Worm (Caenorhabditis elegans) whole organism, young adult: ENCODE measurements around the gene F56D2.3.

Experiments used
- B0035.1 ChIP-seq: sonication (generic microtip); optimal IDR thresholded peaks from 2 replicates; lab custom pipeline; 2016; ENCODE audit warnings: missing genetic modification characterization, mild to moderate bottlenecking, missing compliant biosample characterization, missing genotype, missing genetic modification reagents
- B0261.1 ChIP-seq: sonication (generic microtip); optimal IDR thresholded peaks from 2 replicates; lab custom pipeline; 2016; ENCODE audit warnings: mild to moderate bottlenecking, missing genetic modification characterization, moderate library complexity, missing compliant biosample characterization
- B0336.3 ChIP-seq: fragments of 200-800 bp; sonication (Bioruptor generic); IDR thresholded peaks from 2 replicates; pipeline ENCODE4 v1.3.6; 2022; ENCODE audit warnings: missing genetic modification characterization, missing compliant biosample characterization
- C06A6.2 ChIP-seq: fragments of 200-800 bp; sonication (Bioruptor generic); conservative IDR thresholded peaks from 2 replicates; pipeline ENCODE4 v1.3.6; 2022; ENCODE audit warnings: missing genetic modification characterization, missing compliant biosample characterization
- C17E4.6 ChIP-seq: fragments of 200-800 bp; sonication (Bioruptor generic); IDR thresholded peaks from 2 replicates; pipeline ENCODE4 v1.3.6; 2022; ENCODE audit warnings: missing genetic modification reagents, missing genetic modification characterization, missing compliant biosample characterization
- D2030.7 ChIP-seq: fragments of 200-800 bp; sonication (Bioruptor generic); IDR thresholded peaks from 2 replicates; pipeline ENCODE4 v1.3.6; 2022; ENCODE audit warnings: missing genetic modification reagents, missing genetic modification characterization, missing compliant biosample characterization
- F39B2.1 ChIP-seq: fragments of 200-800 bp; sonication (Bioruptor generic); IDR thresholded peaks from 2 replicates; pipeline ENCODE4 v1.3.6; 2022; ENCODE audit warnings: missing genetic modification reagents, missing genetic modification characterization, missing compliant biosample characterization
- ZK185.1 ChIP-seq: sonication (generic microtip); optimal IDR thresholded peaks from 2 replicates; lab custom pipeline; 2016; ENCODE audit warnings: mild to moderate bottlenecking, missing genetic modification characterization, missing compliant biosample characterization; ENCODE audit not compliant: poor library complexity, severe bottlenecking
- cebp-1 ChIP-seq, 2 experiments: fragments of 200-800 bp in 1 of 2; sonication (Bioruptor generic) in 1 of 2; sonication (generic microtip) in 1 of 2; IDR thresholded peaks in 1 of 2; optimal IDR thresholded peaks in 1 of 2; 2 replicates each; pipeline versions ENCODE4 v1.3.6 to Lab custom; 2017 to 2022; ENCODE audit warnings: missing compliant biosample characterization in 2 of 2, missing genetic modification characterization in 2 of 2, mild to moderate bottlenecking in 1 of 2, missing genetic modification reagents in 1 of 2, moderate library complexity in 1 of 2
- ceh-27 ChIP-seq: fragments of 200-800 bp; sonication (Bioruptor generic); optimal IDR thresholded peaks from 2 replicates; lab custom pipeline; 2018; ENCODE audit warnings: mild to moderate bottlenecking, missing genetic modification characterization, moderate library complexity, missing compliant biosample characterization
- ceh-79 ChIP-seq: sonication (generic microtip); optimal IDR thresholded peaks from 2 replicates; lab custom pipeline; 2017; ENCODE audit warnings: mild to moderate bottlenecking, missing genetic modification characterization, missing compliant biosample characterization
- chd-7 ChIP-seq: sonication (generic microtip); optimal IDR thresholded peaks from 2 replicates; lab custom pipeline; 2016; ENCODE audit warnings: mild to moderate bottlenecking, missing genetic modification characterization, moderate library complexity, missing compliant biosample characterization
- die-1 ChIP-seq: sonication (generic microtip); optimal IDR thresholded peaks from 2 replicates; lab custom pipeline; 2016; ENCODE audit warnings: missing genotype, mild to moderate bottlenecking, missing genetic modification characterization, missing compliant biosample characterization
- dox-1 ChIP-seq: fragments of 200-800 bp; sonication (Bioruptor generic); IDR thresholded peaks from 2 replicates; pipeline ENCODE4 v1.3.6; 2022; ENCODE audit warnings: missing genetic modification reagents, missing genetic modification characterization, missing compliant biosample characterization
- ets-4 ChIP-seq: fragments of 200-800 bp; sonication (Bioruptor generic); optimal IDR thresholded peaks from 2 replicates; lab custom pipeline; 2018; ENCODE audit warnings: mild to moderate bottlenecking, missing genetic modification characterization, missing compliant biosample characterization
- hlh-26 ChIP-seq: fragments of 200-800 bp; sonication (Bioruptor generic); conservative IDR thresholded peaks from 2 replicates; pipeline ENCODE4 v1.3.6; 2022; ENCODE audit warnings: missing genetic modification reagents, missing genetic modification characterization, missing compliant biosample characterization
- hmg-1.2 ChIP-seq: fragments of 200-800 bp; sonication (Bioruptor generic); IDR thresholded peaks from 2 replicates; pipeline ENCODE4 v1.3.6; 2022; ENCODE audit warnings: missing genetic modification reagents, missing genetic modification characterization, missing compliant biosample characterization
- let-526 ChIP-seq: fragments of 200-800 bp; sonication (Bioruptor generic); IDR thresholded peaks from 2 replicates; pipeline ENCODE4 v1.3.6; 2022; ENCODE audit warnings: missing genetic modification reagents, missing genetic modification characterization, missing compliant biosample characterization
- let-607 ChIP-seq, 2 experiments: fragments of 200-800 bp in 1 of 2; sonication (Bioruptor generic) in 1 of 2; sonication (generic microtip) in 1 of 2; optimal IDR thresholded peaks; 2 replicates each; lab custom pipeline; 2016 to 2018; ENCODE audit warnings: mild to moderate bottlenecking in 2 of 2, missing compliant biosample characterization in 2 of 2, missing genetic modification characterization in 2 of 2, moderate library complexity in 2 of 2, missing genotype in 1 of 2
- lin-35 ChIP-seq, 3 experiments: fragments of 150-350 bp in 2 of 3; sonication (generic microtip) in 1 of 3; optimal IDR thresholded peaks; 2 replicates each; lab custom pipeline; 2014 to 2018; ENCODE audit warnings: missing biosample characterization in 3 of 3, missing genetic modification characterization in 3 of 3, missing genetic modification reagents in 3 of 3
- lsy-27 ChIP-seq: sonication (generic microtip); optimal IDR thresholded peaks from 2 replicates; lab custom pipeline; 2017; ENCODE audit warnings: missing genetic modification characterization, mild to moderate bottlenecking, missing compliant biosample characterization, antibody characterized with exemption, missing genotype, borderline replicate concordance; ENCODE audit not compliant: insufficient read depth
- madf-6 ChIP-seq: fragments of 200-800 bp; sonication (Bioruptor generic); IDR thresholded peaks from 2 replicates; pipeline ENCODE4 v1.3.6; 2022; ENCODE audit warnings: missing genetic modification reagents, missing genetic modification characterization, missing compliant biosample characterization
- madf-8 ChIP-seq: fragments of 200-800 bp; sonication (Bioruptor generic); conservative IDR thresholded peaks from 2 replicates; pipeline ENCODE4 v1.3.6; 2022; ENCODE audit warnings: missing genetic modification reagents, missing genetic modification characterization, missing compliant biosample characterization
- mcd-1 ChIP-seq: fragments of 200-800 bp; sonication (Bioruptor generic); IDR thresholded peaks from 2 replicates; pipeline ENCODE4 v1.3.6; 2022; ENCODE audit warnings: missing genetic modification reagents, missing genetic modification characterization, missing compliant biosample characterization
- mxl-1 ChIP-seq: sonication (generic microtip); optimal IDR thresholded peaks from 2 replicates; lab custom pipeline; 2016; ENCODE audit warnings: missing genetic modification characterization, missing compliant biosample characterization
- nfyb-1 ChIP-seq: fragments of 200-800 bp; sonication (Bioruptor generic); IDR thresholded peaks from 2 replicates; pipeline ENCODE4 v1.3.6; 2022; ENCODE audit warnings: missing genetic modification reagents, missing genetic modification characterization, missing compliant biosample characterization
- nhr-120 ChIP-seq: fragments of 200-800 bp; sonication (Bioruptor generic); IDR thresholded peaks from 2 replicates; pipeline ENCODE4 v1.3.6; 2022; ENCODE audit warnings: missing genetic modification characterization, missing compliant biosample characterization
- nhr-80 ChIP-seq: sonication (generic microtip); optimal IDR thresholded peaks from 2 replicates; lab custom pipeline; 2016; ENCODE audit warnings: missing genetic modification characterization, missing compliant biosample characterization
- pbrm-1 ChIP-seq: fragments of 200-800 bp; sonication (Bioruptor generic); IDR thresholded peaks from 2 replicates; pipeline ENCODE4 v1.3.6; 2022; ENCODE audit warnings: missing genetic modification reagents, missing genetic modification characterization, missing compliant biosample characterization
- rcor-1 ChIP-seq: fragments of 200-800 bp; sonication (Bioruptor generic); IDR thresholded peaks from 2 replicates; pipeline ENCODE4 v1.3.6; 2022; ENCODE audit warnings: missing genetic modification reagents, missing genetic modification characterization, missing compliant biosample characterization
- rec-8 ChIP-seq, 2 experiments: sonication (generic microtip); optimal IDR thresholded peaks; 2 replicates each; lab custom pipeline; 2016; ENCODE audit warnings: mild to moderate bottlenecking in 2 of 2, missing genetic modification characterization in 2 of 2, missing genetic modification reagents in 2 of 2, missing genotype in 2 of 2, missing biosample characterization in 1 of 2, missing compliant biosample characterization in 1 of 2, moderate library complexity in 1 of 2
- snpc-1.1 ChIP-seq: sonication (generic microtip); optimal IDR thresholded peaks from 2 replicates; lab custom pipeline; 2017; ENCODE audit warnings: missing genetic modification characterization, mild to moderate bottlenecking, missing compliant biosample characterization, antibody characterized with exemption, moderate library complexity, missing genotype, missing genetic modification reagents; ENCODE audit not compliant: insufficient read depth
- snpc-4 ChIP-seq, 5 experiments: fragments of 150-350 bp in 1 of 5; sonication (generic microtip) in 4 of 5; optimal IDR thresholded peaks; 2 replicates each; lab custom pipeline; 2014 to 2018; ENCODE audit warnings: missing genetic modification characterization in 5 of 5, missing biosample characterization in 3 of 5, antibody characterized with exemption in 2 of 5, mild to moderate bottlenecking in 2 of 5, missing compliant biosample characterization in 2 of 5, missing genotype in 2 of 5, moderate library complexity in 2 of 5, missing genetic modification reagents in 1 of 5
- somi-1 ChIP-seq: fragments of 200-800 bp; sonication (Bioruptor generic); optimal IDR thresholded peaks from 2 replicates; lab custom pipeline; 2018; ENCODE audit warnings: mild to moderate bottlenecking, missing genetic modification characterization, missing compliant biosample characterization
- zfh-2 ChIP-seq: fragments of 200-800 bp; sonication (Bioruptor generic); conservative IDR thresholded peaks from 2 replicates; pipeline ENCODE4 v1.3.6; 2022; ENCODE audit warnings: missing genetic modification reagents, missing genetic modification characterization, missing compliant biosample characterization
- ztf-18 ChIP-seq: sonication (generic microtip); optimal IDR thresholded peaks from 2 replicates; lab custom pipeline; 2016; ENCODE audit warnings: missing genotype, mild to moderate bottlenecking, missing genetic modification characterization, missing compliant biosample characterization
- ztf-22 ChIP-seq: fragments of 200-800 bp; sonication (Bioruptor generic); optimal IDR thresholded peaks from 2 replicates; lab custom pipeline; 2018; ENCODE audit warnings: mild to moderate bottlenecking, missing genetic modification characterization, moderate library complexity, missing compliant biosample characterization
- ztf-26 ChIP-seq: sonication (generic microtip); optimal IDR thresholded peaks from 2 replicates; lab custom pipeline; 2017; ENCODE audit warnings: missing genetic modification characterization, missing compliant biosample characterization

The F56D2.3 gene

DNA sequence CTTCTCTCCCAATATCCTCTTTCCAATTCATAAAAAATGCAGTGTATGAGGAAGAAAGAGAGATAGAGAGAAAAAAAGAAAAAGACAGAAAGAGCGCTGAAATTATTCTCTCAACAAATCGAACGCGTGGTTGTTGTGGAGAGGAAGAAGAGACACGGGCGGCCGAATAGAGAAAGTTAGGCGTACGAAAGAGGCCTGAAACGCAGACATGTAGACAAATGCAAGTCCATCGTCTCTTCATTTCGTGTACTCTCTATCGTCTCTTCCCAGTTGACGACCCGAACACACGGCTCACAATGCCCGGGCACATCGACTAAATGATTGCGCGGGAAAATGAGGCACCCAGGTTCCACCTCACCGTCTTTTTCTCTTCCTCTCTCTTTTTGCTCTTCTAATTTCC, 36.5 kb downstream of the F56D2.3 start (continued):
- TF ChIP-seq cebp-1 (GFP tag; IDR thresholded peaks at IDR 0.05; lab: Robert Waterston, UW) (no peak), cebp-1 (tag; optimal IDR thresholded peaks at IDR 0.05; lab: Kevin White, UChicago) (peak; percentile 71), B0336.3 (GFP tag; lab: Robert Waterston, UW) (peak; percentile 40; the same call in 1 of the 2 replicates), somi-1 (GFP tag; lab: Kevin White, UChicago) (peak; percentile 26), lin-35 (GFP tag; optimal IDR thresholded peaks at IDR 0.05; lab: Kevin White, UChicago) (peak in 1 of 3 experiments; percentile 34), C06A6.2 (0 out of 2 replicates have a peak, but pooled peaks have one; percentile 27), mxl-1 (no peak), dox-1 (GFP tag; lab: Robert Waterston, UW) (peak; percentile 81), B0261.1 (tag; lab: Kevin White, UChicago) (no peak), nhr-120 (GFP tag; lab: Robert Waterston, UW) (no peak), mcd-1 (0 out of 2 replicates have a peak, but pooled peaks have one; percentile 21), ceh-79 (tag; lab: Kevin White, UChicago) (no peak), lsy-27 (no peak), C17E4.6 (GFP tag; lab: Robert Waterston, UW) (peak; percentile 22; the same call in 1 of the 2 replicates), ztf-18 (tag; lab: Kevin White, UChicago) (no peak), die-1 (peak; percentile 29), nhr-80 (tag; lab: Kevin White, UChicago) (peak; percentile 96), snpc-1.1 (no peak), chd-7 (no peak), ceh-27 (GFP tag; lab: Kevin White, UChicago) (peak; percentile 27), pbrm-1 (GFP tag; lab: Robert Waterston, UW) (no peak), D2030.7 (peak; percentile 8; the same call in 1 of the 2 replicates), let-526 (GFP tag; lab: Robert Waterston, UW) (no peak), ZK185.1 (peak; percentile 35), rec-8 (tag; optimal IDR thresholded peaks at IDR 0.05; lab: Kevin White, UChicago) (no peak), ztf-22 (no peak), hlh-26 (no peak), hmg-1.2 (GFP tag; lab: Robert Waterston, UW) (peak; percentile 93), snpc-4 (GFP tag; optimal IDR thresholded peaks at IDR 0.05; lab: Kevin White, UChicago) (peak; percentile 22), snpc-4 (tag; optimal IDR thresholded peaks at IDR 0.05; lab: Kevin White, UChicago) (peak in 3 of 4 experiments; percentile 20 to 50 (median 48)), nfyb-1 (GFP tag; lab: Robert Waterston, UW) (no peak), rcor-1 (GFP tag; lab: Robert Waterston, UW) (0 out of 2 replicates have a peak, but pooled peaks have one; percentile 23), madf-6 (GFP tag; lab: Robert Waterston, UW) (peak; percentile 75), zfh-2 (GFP tag; lab: Robert Waterston, UW) (peak; percentile 86), B0035.1 (no peak), madf-8 (GFP tag; lab: Robert Waterston, UW) (peak; percentile 19; the same call in 1 of the 2 replicates), let-607 (tag; optimal IDR thresholded peaks at IDR 0.05; lab: Kevin White, UChicago) (peak in 1 of 2 experiments; percentile 58), ets-4 (GFP tag; lab: Kevin White, UChicago) (peak; percentile 30), F39B2.1 (GFP tag; lab: Robert Waterston, UW) (no peak), ztf-26 (tag; lab: Kevin White, UChicago) (no peak)
